Fruit fly (Drosophila melanogaster) Kc167 (cell line): ENCODE results near the gene mRpS35.

Source experiments
- Myc ChIP-seq: fragments of >200 bp; optimal IDR thresholded peaks from 2 replicates; lab custom pipeline; 2017; ENCODE audit warnings: missing external identifiers
- Sin3A ChIP-seq: fragments of >200 bp; optimal IDR thresholded peaks from 2 replicates; lab custom pipeline; 2018; ENCODE audit warnings: missing external identifiers
- h ChIP-seq: fragments of >200 bp; optimal IDR thresholded peaks from 3 replicates; lab custom pipeline; 2018; ENCODE audit warnings: missing external identifiers
- insv ChIP-seq: fragments of >200 bp; optimal IDR thresholded peaks from 3 replicates; lab custom pipeline; 2018; ENCODE audit warnings: missing external identifiers
- psq ChIP-seq: fragments of >200 bp; optimal IDR thresholded peaks from 2 replicates; lab custom pipeline; 2017; ENCODE audit warnings: missing external identifiers
- ttk ChIP-seq: sonication (Bioruptor generic); optimal IDR thresholded peaks from 2 replicates; lab custom pipeline; 2017; ENCODE audit warnings: missing external identifiers

The mRpS35 gene

dm6 chr3L:2801376-2801775, 20.7 kb downstream of the mRpS35 start:
- TF ChIP-seq Myc (lab: Kevin White, UChicago) (no peak), insv (lab: Kevin White, UChicago) (no peak)

- TF ChIP-seq Sin3A (lab: Kevin White, UChicago) (no peak), h (no peak), Myc (lab: Kevin White, UChicago) (no peak), psq (lab: Kevin White, UChicago) (no peak), insv (lab: Kevin White, UChicago) (no peak), ttk (no peak)
These were observed 21.4 kb downstream of the mRpS35 start for dm6 chr3L:2802085-2802484.

dm6 chr3L:2805137-2805955, 24.6 kb downstream of the mRpS35 start:
- TF ChIP-seq h (no peak), Myc (lab: Kevin White, UChicago) (no peak), psq (lab: Kevin White, UChicago) (no peak), insv (lab: Kevin White, UChicago) (no peak), Sin3A (lab: Kevin White, UChicago) (no peak), ttk (no peak)

- no peak for TF ChIP-seq Sin3A (lab: Kevin White, UChicago)
- no peak for TF ChIP-seq h
- no peak for TF ChIP-seq Myc (lab: Kevin White, UChicago)
- no peak for TF ChIP-seq psq (lab: Kevin White, UChicago)
- TF ChIP-seq insv (lab: Kevin White, UChicago) = no peak
- no peak for TF ChIP-seq ttk
These were observed 25.3 kb downstream of the mRpS35 start for dm6 chr3L:2805956-2806527.

- TF ChIP-seq Sin3A (lab: Kevin White, UChicago) (no peak), psq (lab: Kevin White, UChicago) (no peak), Myc (lab: Kevin White, UChicago) (no peak), insv (lab: Kevin White, UChicago) (no peak), ttk (no peak), h (no peak)
These were observed 26.7 kb downstream of the mRpS35 start for dm6 chr3L:2807376-2807775.

- no peak for TF ChIP-seq Sin3A (lab: Kevin White, UChicago)
- no peak for TF ChIP-seq insv (lab: Kevin White, UChicago)
- no peak for TF ChIP-seq psq (lab: Kevin White, UChicago)
- TF ChIP-seq ttk = no peak
- no peak for TF ChIP-seq h
- no peak for TF ChIP-seq Myc (lab: Kevin White, UChicago)
These were observed 27.7 kb downstream of the mRpS35 start for dm6 chr3L:2808278-2808892.

dm6 chr3L:2809767-2810166, 29.1 kb downstream of the mRpS35 start:
- TF ChIP-seq h = no peak

- TF ChIP-seq Myc (lab: Kevin White, UChicago) (no peak), ttk (no peak), insv (lab: Kevin White, UChicago) (no peak), h (no peak), Sin3A (lab: Kevin White, UChicago) (no peak), psq (lab: Kevin White, UChicago) (no peak)
These were observed 36.0 kb downstream of the mRpS35 start for dm6 chr3L:2816655-2817054.

dm6 chr3L:2817872-2818271, 37.2 kb downstream of the mRpS35 start:
- TF ChIP-seq psq (lab: Kevin White, UChicago) = no peak
- no peak for TF ChIP-seq h
- TF ChIP-seq insv (lab: Kevin White, UChicago) = no peak
- TF ChIP-seq Myc (lab: Kevin White, UChicago) = no peak
- TF ChIP-seq ttk = no peak
- no peak for TF ChIP-seq Sin3A (lab: Kevin White, UChicago)

dm6 chr3L:2818784-2819183, 38.1 kb downstream of the mRpS35 start:
- TF ChIP-seq insv (lab: Kevin White, UChicago) (no peak), psq (lab: Kevin White, UChicago) (no peak), ttk (no peak), Myc (lab: Kevin White, UChicago) (no peak), Sin3A (lab: Kevin White, UChicago) (no peak), h (no peak)

dm6 chr3L:2819687-2820086, 39.0 kb downstream of the mRpS35 start:
- TF ChIP-seq ttk (no peak), h (no peak), insv (lab: Kevin White, UChicago) (no peak), Myc (lab: Kevin White, UChicago) (no peak), Sin3A (lab: Kevin White, UChicago) (no peak), psq (lab: Kevin White, UChicago) (no peak)

- TF ChIP-seq Myc (lab: Kevin White, UChicago) = no peak
- TF ChIP-seq Sin3A (lab: Kevin White, UChicago) = no peak
- no peak for TF ChIP-seq insv (lab: Kevin White, UChicago)
- no peak for TF ChIP-seq h
- TF ChIP-seq psq (lab: Kevin White, UChicago) = no peak
- TF ChIP-seq ttk = no peak
These were observed 39.6 kb downstream of the mRpS35 start for dm6 chr3L:2820275-2820674.
